Worm (Caenorhabditis elegans): ENCODE measurements around the gene C34D10.1.

Gene C34D10.1

DNA sequence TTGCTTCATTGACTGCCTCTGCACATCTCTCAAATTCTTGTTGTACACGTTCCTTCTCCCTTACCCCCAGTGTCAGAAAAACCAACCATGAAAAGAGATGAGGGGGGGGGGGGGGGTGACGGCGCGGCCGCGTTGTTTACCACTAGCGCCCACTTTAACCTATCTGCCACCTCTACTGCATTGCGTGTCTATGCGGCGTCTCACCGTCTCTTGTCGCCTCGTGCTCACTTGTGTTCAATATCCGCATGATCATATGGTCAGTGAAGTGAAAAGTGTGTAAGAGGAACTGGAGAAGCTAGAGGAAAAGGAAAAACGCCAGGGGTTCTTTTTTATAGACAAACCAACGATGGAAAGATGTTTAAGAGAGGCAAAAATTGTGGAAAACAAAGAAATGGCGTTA lies 9.6 kb upstream of the C34D10.1 start (continued):
- TF ChIP-seq hlh-30 (tag; optimal IDR thresholded peaks at IDR 0.05; ENCODE audit: insufficient read depth) (peak; percentile 99), nhr-111 (GFP tag; optimal IDR thresholded peaks at IDR 0.05) (peak; percentile 18), nhr-25 (tag; optimal IDR thresholded peaks at IDR 0.05; ENCODE audit: borderline replicate concordance, insufficient read depth) (peak; percentile 62), F49E8.2 (tag; optimal IDR thresholded peaks at IDR 0.05; ENCODE audit: borderline replicate concordance) (no peak), spr-1 (tag; optimal IDR thresholded peaks at IDR 0.05) (no peak)

DNA sequence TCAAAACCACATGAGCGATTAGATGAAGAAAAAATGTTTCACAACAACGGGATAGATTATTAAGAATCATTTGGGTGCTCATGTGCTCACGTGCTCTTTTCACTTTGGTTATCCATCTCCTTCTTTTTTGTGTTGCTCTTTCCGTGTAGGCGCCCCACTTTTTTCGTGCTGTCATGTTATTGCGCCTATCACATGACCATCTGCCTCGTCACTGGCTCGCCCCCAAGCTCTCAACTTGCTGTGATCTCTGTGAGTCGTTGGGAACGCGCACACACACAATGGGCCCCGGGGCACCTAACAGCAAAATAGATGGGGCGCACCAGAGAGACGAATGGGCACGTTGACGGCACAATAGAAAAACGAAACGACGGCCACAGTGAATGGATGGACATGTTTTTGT lies 7.7 kb upstream of the C34D10.1 start:
- TF ChIP-seq D1046.2 (GFP tag; IDR thresholded peaks at IDR 0.05) (no peak), ztf-7 (tag; optimal IDR thresholded peaks at IDR 0.05) (no peak), hlh-11 (tag; optimal IDR thresholded peaks at IDR 0.05) (peak; percentile 90), ces-1 (GFP tag; optimal IDR thresholded peaks at IDR 0.05) (peak; percentile 3), hif-1 (tag; optimal IDR thresholded peaks at IDR 0.05) (peak; percentile 17 to 88), nhr-11 (tag; optimal IDR thresholded peaks at IDR 0.05) (peak; percentile 93), tag-97 (GFP tag; IDR thresholded peaks at IDR 0.05) (no peak), mes-2 (tag; optimal IDR thresholded peaks at IDR 0.05; ENCODE audit: poor library complexity, severe bottlenecking) (peak; percentile 65), lin-13 (GFP tag; optimal IDR thresholded peaks at IDR 0.05) (peak; percentile 7), dve-1 (tag; optimal IDR thresholded peaks at IDR 0.05; ENCODE audit: insufficient read depth) (peak; percentile 74), nhr-25 (tag; optimal IDR thresholded peaks at IDR 0.05; ENCODE audit: borderline replicate concordance, insufficient read depth) (no peak), egl-43 (GFP tag; IDR thresholded peaks at IDR 0.05) (peak; percentile 84), mxl-3 (GFP tag; optimal IDR thresholded peaks at IDR 0.05) (peak; percentile 21), fkh-10 (GFP tag; optimal IDR thresholded peaks at IDR 0.05) (peak; percentile 84), dmd-8 (GFP tag; IDR thresholded peaks at IDR 0.05) (0 out of 2 replicates have a peak, but pooled peaks have one; percentile 11), lim-7 (GFP tag; IDR thresholded peaks at IDR 0.05) (no peak), mep-1 (tag; optimal IDR thresholded peaks at IDR 0.05) (peak; percentile 88), mdt-29 (GFP tag; IDR thresholded peaks at IDR 0.05) (peak; percentile 52; the same call in 1 of the 2 replicates), dpl-1 (GFP tag; optimal IDR thresholded peaks at IDR 0.05) (peak; percentile 25), mxl-2 (GFP tag; conservative IDR thresholded peaks at IDR 0.05) (no peak), nhr-48 (tag; optimal IDR thresholded peaks at IDR 0.05) (peak; percentile 53), ctbp-1 (GFP tag; IDR thresholded peaks at IDR 0.05) (peak; percentile 95), set-16 (GFP tag; IDR thresholded peaks at IDR 0.05) (peak; percentile 62), F49E8.2 (tag; optimal IDR thresholded peaks at IDR 0.05; ENCODE audit: borderline replicate concordance) (no peak), ceh-32 (tag; optimal IDR thresholded peaks at IDR 0.05; ENCODE audit: poor library complexity) (no peak), dmd-6 (GFP tag; IDR thresholded peaks at IDR 0.05) (peak; percentile 66), nhr-6 (tag; optimal IDR thresholded peaks at IDR 0.05) (no peak), madf-9 (GFP tag; conservative IDR thresholded peaks at IDR 0.05) (0 out of 2 replicates have a peak, but pooled peaks have one; percentile 17), mdl-1 (tag; optimal IDR thresholded peaks at IDR 0.05) (peak; percentile 76 to 87), lsy-2 (tag; optimal IDR thresholded peaks at IDR 0.05) (peak; percentile 62 to 89), ceh-28 (tag; optimal IDR thresholded peaks at IDR 0.05) (peak; percentile 44), F37D6.2 (tag; optimal IDR thresholded peaks at IDR 0.05) (peak; percentile 75), ceh-20 (GFP tag; IDR thresholded peaks at IDR 0.05) (peak; percentile 91), Y5F2A.4 (GFP tag; optimal IDR thresholded peaks at IDR 0.05) (no peak), nhr-237 (tag; optimal IDR thresholded peaks at IDR 0.05) (no peak), zfp-3 (GFP tag; conservative IDR thresholded peaks at IDR 0.05) (no peak; the same call in 1 of the 2 replicates), aha-1 (tag) (peak; percentile 98), ZK337.2 (GFP tag; IDR thresholded peaks at IDR 0.05) (0 out of 2 replicates have a peak, but pooled peaks have one; percentile 28), gei-8 (GFP tag; optimal IDR thresholded peaks at IDR 0.05) (peak; percentile 29), nhr-77 (tag; optimal IDR thresholded peaks at IDR 0.05) (no peak), lin-39 (tag; optimal IDR thresholded peaks at IDR 0.05) (no peak), arid-1 (GFP tag; conservative IDR thresholded peaks at IDR 0.05) (no peak; the same call in 1 of the 2 replicates), ama-1 (optimal IDR thresholded peaks at IDR 0.05) (peak; percentile 62), tra-1 (GFP tag; IDR thresholded peaks at IDR 0.05) (peak; percentile 58; the same call in 1 of the 2 replicates), hlh-30 (tag; optimal IDR thresholded peaks at IDR 0.05; ENCODE audit: insufficient read depth) (peak; percentile 98)
